Worm (Caenorhabditis elegans): ENCODE measurements around the gene F44E2.10.

- TF ChIP-seq ama-1 (optimal IDR thresholded peaks at IDR 0.05) (no peak), scrt-1 (GFP tag; IDR thresholded peaks at IDR 0.05) (no peak), ceh-13 (GFP tag; optimal IDR thresholded peaks at IDR 0.05) (no peak), hmg-4 (GFP tag; optimal IDR thresholded peaks at IDR 0.05) (no peak), tbx-37 (GFP tag; conservative IDR thresholded peaks at IDR 0.05) (no peak), flt-1 (GFP tag; IDR thresholded peaks at IDR 0.05) (no peak)
These were observed 44.8 kb downstream of the F44E2.10 start, which contains the start of gene K02D10.8 for ce11 chrIII:8786077-8786476.

Measured in whole organism, early embryonic.